Worm (Caenorhabditis elegans) whole organism, L1 larva: ENCODE results near the gene K09E2.2.

Experiments used
- ama-1 ChIP-seq: fragments of 150-350 bp; optimal IDR thresholded peaks from 2 replicates; lab custom pipeline; 2014
- egl-13 ChIP-seq: sonication (generic microtip); optimal IDR thresholded peaks from 2 replicates; lab custom pipeline; 2016; ENCODE audit warnings: missing genotype, missing genetic modification reagents, missing genetic modification characterization, missing compliant biosample characterization
- mef-2 ChIP-seq: fragments of 150-350 bp; optimal IDR thresholded peaks from 2 replicates; lab custom pipeline; 2014; ENCODE audit warnings: missing biosample characterization, missing genetic modification characterization
- mep-1 ChIP-seq: fragments of 150-350 bp; optimal IDR thresholded peaks from 2 replicates; lab custom pipeline; 2014; ENCODE audit warnings: missing biosample characterization, missing genetic modification characterization
- nhr-47 ChIP-seq: sonication (generic microtip); optimal IDR thresholded peaks from 2 replicates; lab custom pipeline; 2016; ENCODE audit warnings: mild to moderate bottlenecking, missing genetic modification characterization, moderate library complexity, missing compliant biosample characterization
- tlp-1 ChIP-seq: fragments of 150-350 bp; optimal IDR thresholded peaks from 2 replicates; lab custom pipeline; 2014; ENCODE audit warnings: missing biosample characterization, missing genetic modification characterization
- unc-130 ChIP-seq: fragments of 150-350 bp; optimal IDR thresholded peaks from 2 replicates; lab custom pipeline; 2017; ENCODE audit warnings: missing biosample characterization, missing genetic modification characterization, inconsistent platforms

DNA sequence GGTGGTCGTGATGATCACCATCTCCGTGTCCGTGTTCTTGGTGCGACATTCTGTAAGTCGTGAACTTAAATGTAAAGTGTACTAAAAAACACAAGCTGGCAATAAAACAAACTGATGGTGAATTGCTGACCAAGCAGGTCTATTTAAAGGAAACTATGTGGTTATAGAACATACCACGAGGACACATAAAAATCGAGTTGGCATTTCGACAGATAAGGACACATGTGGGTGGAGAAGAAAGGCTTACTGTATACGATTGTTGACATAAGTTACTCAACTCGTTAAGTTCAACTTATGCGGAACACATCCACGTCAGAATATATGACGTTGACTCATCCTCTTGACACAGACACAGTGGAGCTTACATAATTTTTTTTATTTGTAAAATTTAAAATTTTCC, 46.0 kb downstream of the K09E2.2 start, which contains the start of gene F53A9.8:
- TF ChIP-seq nhr-47 (tag; lab: Kevin White, UChicago) (no peak), egl-13 (no peak), mef-2 (tag; lab: Kevin White, UChicago) (no peak), mep-1 (tag; lab: Kevin White, UChicago) (no peak), unc-130 (tag; lab: Kevin White, UChicago) (no peak), tlp-1 (tag; lab: Kevin White, UChicago) (no peak), ama-1 (lab: Kevin White, UChicago) (no peak)
